Worm (Caenorhabditis elegans) whole organism, young adult: ENCODE data around the gene hlh-10.

ENCODE experiments used
- akir-1 ChIP-seq: fragments of 200-800 bp; sonication (Bioruptor generic); optimal IDR thresholded peaks from 2 replicates; lab custom pipeline; 2018; ENCODE audit warnings: mild to moderate bottlenecking, missing genetic modification characterization, moderate library complexity, missing compliant biosample characterization
- aptf-2 ChIP-seq: fragments of 200-800 bp; sonication (Bioruptor generic); conservative IDR thresholded peaks from 2 replicates; pipeline ENCODE4 v1.3.6; 2022; ENCODE audit warnings: missing genetic modification reagents, missing genetic modification characterization, missing compliant biosample characterization
- attf-6 ChIP-seq: fragments of 200-800 bp; sonication (Bioruptor generic); IDR thresholded peaks from 2 replicates; pipeline ENCODE4 v1.3.6; 2022; ENCODE audit warnings: missing genetic modification reagents, missing genetic modification characterization, missing compliant biosample characterization
- fkh-3 ChIP-seq: sonication (generic microtip); optimal IDR thresholded peaks from 2 replicates; lab custom pipeline; 2016; ENCODE audit warnings: mild to moderate bottlenecking, missing genetic modification characterization, missing compliant biosample characterization
- let-607 ChIP-seq, 2 experiments: fragments of 200-800 bp in 1 of 2; sonication (Bioruptor generic) in 1 of 2; sonication (generic microtip) in 1 of 2; optimal IDR thresholded peaks; 2 replicates each; lab custom pipeline; 2016 to 2018; ENCODE audit warnings: mild to moderate bottlenecking in 2 of 2, missing compliant biosample characterization in 2 of 2, missing genetic modification characterization in 2 of 2, moderate library complexity in 2 of 2, missing genotype in 1 of 2
- rcor-1 ChIP-seq: fragments of 200-800 bp; sonication (Bioruptor generic); IDR thresholded peaks from 2 replicates; pipeline ENCODE4 v1.3.6; 2022; ENCODE audit warnings: missing genetic modification reagents, missing genetic modification characterization, missing compliant biosample characterization
- rec-8 ChIP-seq, 2 experiments: sonication (generic microtip); optimal IDR thresholded peaks; 2 replicates each; lab custom pipeline; 2016; ENCODE audit warnings: mild to moderate bottlenecking in 2 of 2, missing genetic modification characterization in 2 of 2, missing genetic modification reagents in 2 of 2, missing genotype in 2 of 2, missing biosample characterization in 1 of 2, missing compliant biosample characterization in 1 of 2, moderate library complexity in 1 of 2
- tbx-9 ChIP-seq: sonication (generic microtip); optimal IDR thresholded peaks from 2 replicates; lab custom pipeline; 2016; ENCODE audit warnings: borderline replicate concordance, missing genetic modification characterization, inconsistent platforms, missing compliant biosample characterization
- unc-130 ChIP-seq: sonication (generic microtip); optimal IDR thresholded peaks from 2 replicates; lab custom pipeline; 2016; ENCODE audit warnings: missing genetic modification reagents, missing genetic modification characterization, missing compliant biosample characterization

DNA sequence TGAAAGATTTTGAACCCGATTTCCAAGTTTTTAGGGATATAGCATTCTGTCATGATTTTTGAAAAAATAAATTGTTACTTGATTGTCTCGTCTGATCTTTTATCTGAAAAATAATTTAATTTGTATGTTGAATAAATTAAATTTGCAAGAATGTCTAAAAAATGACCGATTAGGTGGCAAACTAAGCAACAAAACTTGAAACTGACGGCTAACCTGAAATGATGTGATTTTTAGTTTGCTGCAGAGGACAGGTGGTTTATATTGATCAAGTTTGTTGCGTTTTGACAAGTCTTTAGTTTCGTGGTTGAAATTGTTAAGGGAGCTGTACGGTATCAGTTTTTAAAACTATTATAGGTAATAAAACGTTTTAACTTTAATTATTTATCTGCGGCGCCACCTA lies 24.5 kb downstream of the hlh-10 start, which contains the start of gene F07C3.16:
- TF ChIP-seq rcor-1 (GFP tag; lab: Robert Waterston, UW) (no peak), attf-6 (no peak), fkh-3 (tag; lab: Kevin White, UChicago) (no peak), tbx-9 (no peak), unc-130 (no peak), akir-1 (GFP tag; lab: Kevin White, UChicago) (no peak), rec-8 (tag; optimal IDR thresholded peaks at IDR 0.05; lab: Kevin White, UChicago) (no peak), aptf-2 (no peak), let-607 (tag; optimal IDR thresholded peaks at IDR 0.05; lab: Kevin White, UChicago) (no peak)
